Fruit fly (Drosophila melanogaster): ENCODE measurements around the gene dx.

dm6 chrX:6513193-6513592, 20.6 kb upstream of the dx start:
- no peak for TF ChIP-seq CG32121 (GFP tag; IDR thresholded peaks at IDR 0.05)
- no peak for TF ChIP-seq D1 (tag; optimal IDR thresholded peaks at IDR 0.05)

Measured in whole organism, pupa.